Worm (Caenorhabditis elegans): ENCODE measurements around the gene C56A3.6.

The C56A3.6 gene

ce11 chrV:13568533-13568932 is 12.3 kb upstream of the C56A3.6 start, which contains the start of the genes nuaf-1 and bir-2:
TSS of gene nuaf-1 (minus strand) at chrV:13568630.
TSS of gene bir-2 (plus strand) at chrV:13568850.
- TF ChIP-seq pha-4 (tag; optimal IDR thresholded peaks at IDR 0.05): no peak
- TF ChIP-seq ceh-31 (tag; optimal IDR thresholded peaks at IDR 0.05): peak; percentile 11

ce11 chrV:13566967-13567366 is 10.8 kb upstream of the C56A3.6 start:
- TF ChIP-seq nhr-232 (tag; optimal IDR thresholded peaks at IDR 0.05) (no peak), che-1 (tag; optimal IDR thresholded peaks at IDR 0.05) (no peak), tbx-7 (tag; optimal IDR thresholded peaks at IDR 0.05) (no peak), ceh-14 (tag; optimal IDR thresholded peaks at IDR 0.05) (no peak), ceh-34 (tag; optimal IDR thresholded peaks at IDR 0.05) (no peak), eyg-1 (tag; optimal IDR thresholded peaks at IDR 0.05) (no peak), C38D4.7 (GFP tag; optimal IDR thresholded peaks at IDR 0.05) (no peak), mec-3 (tag; optimal IDR thresholded peaks at IDR 0.05; ENCODE audit: borderline replicate concordance) (no peak), fkh-6 (tag; optimal IDR thresholded peaks at IDR 0.05) (no peak), hlh-6 (tag; optimal IDR thresholded peaks at IDR 0.05) (no peak), C08G9.2 (tag; optimal IDR thresholded peaks at IDR 0.05) (no peak), ztf-16 (tag; optimal IDR thresholded peaks at IDR 0.05) (no peak), dve-1 (tag; optimal IDR thresholded peaks at IDR 0.05) (no peak), pqm-1 (tag; optimal IDR thresholded peaks at IDR 0.05) (no peak), pag-3 (tag; optimal IDR thresholded peaks at IDR 0.05; ENCODE audit: borderline replicate concordance) (no peak), ceh-45 (GFP tag; IDR thresholded peaks at IDR 0.05) (no peak), ceh-48 (tag; optimal IDR thresholded peaks at IDR 0.05) (no peak)

- TF ChIP-seq syd-9 (tag; optimal IDR thresholded peaks at IDR 0.05): no peak
- TF ChIP-seq ztf-16 (tag; optimal IDR thresholded peaks at IDR 0.05): no peak
These were observed 9.6 kb upstream of the C56A3.6 start, which contains the start of gene slrp-1 for ce11 chrV:13565781-13566180. TSS of gene slrp-1 (plus strand) at chrV:13565863.

ce11 chrV:13565197-13565596 is 9.0 kb upstream of the C56A3.6 start:
- TF ChIP-seq ceh-22 (tag; optimal IDR thresholded peaks at IDR 0.05) (peak; percentile 12), unc-42 (tag; optimal IDR thresholded peaks at IDR 0.05) (peak; percentile 5), ceh-18 (tag; optimal IDR thresholded peaks at IDR 0.05) (peak; percentile 51), ceh-34 (tag; optimal IDR thresholded peaks at IDR 0.05) (no peak), odd-2 (tag; optimal IDR thresholded peaks at IDR 0.05) (no peak), ets-4 (tag; optimal IDR thresholded peaks at IDR 0.05) (no peak), pat-9 (tag; optimal IDR thresholded peaks at IDR 0.05) (no peak), unc-55 (GFP tag; optimal IDR thresholded peaks at IDR 0.05) (peak; percentile 45), tbx-2 (tag; optimal IDR thresholded peaks at IDR 0.05) (peak; percentile 26), hlh-13 (GFP tag; optimal IDR thresholded peaks at IDR 0.05) (no peak), hlh-6 (tag; optimal IDR thresholded peaks at IDR 0.05) (no peak), nfya-1 (tag; optimal IDR thresholded peaks at IDR 0.05) (peak; percentile 67), ceh-48 (tag; optimal IDR thresholded peaks at IDR 0.05) (peak; percentile 26), ceh-31 (tag; optimal IDR thresholded peaks at IDR 0.05) (peak; percentile 49), ceh-6 (GFP tag; optimal IDR thresholded peaks at IDR 0.05) (no peak), C38D4.7 (GFP tag; optimal IDR thresholded peaks at IDR 0.05) (no peak), sox-2 (GFP tag; IDR thresholded peaks at IDR 0.05) (peak; percentile 15; the same call in 1 of the 2 replicates), elt-2 (tag; optimal IDR thresholded peaks at IDR 0.05) (peak; percentile 64), hlh-30 (tag; optimal IDR thresholded peaks at IDR 0.05; ENCODE audit: insufficient read depth) (peak; percentile 94), syd-9 (tag; optimal IDR thresholded peaks at IDR 0.05) (no peak), fkh-10 (GFP tag; optimal IDR thresholded peaks at IDR 0.05) (no peak)

ce11 chrV:13563841-13564240 is 7.6 kb upstream of the C56A3.6 start, which contains the start of gene grl-17:
TSS of gene grl-17 (minus strand) at chrV:13563941.
- no peak for TF ChIP-seq ztf-16 (tag; optimal IDR thresholded peaks at IDR 0.05)
- no peak for TF ChIP-seq Y22D7AL.16 (tag; optimal IDR thresholded peaks at IDR 0.05)
- TF ChIP-seq mec-3 (tag; optimal IDR thresholded peaks at IDR 0.05; ENCODE audit: borderline replicate concordance): no peak
- no peak for TF ChIP-seq ama-1 (optimal IDR thresholded peaks at IDR 0.05)
- TF ChIP-seq unc-3 (GFP tag; conservative IDR thresholded peaks at IDR 0.05): no peak
- no peak for TF ChIP-seq unc-3 (tag; optimal IDR thresholded peaks at IDR 0.05)
- no peak for TF ChIP-seq rnt-1 (tag; optimal IDR thresholded peaks at IDR 0.05)
- no peak for TF ChIP-seq unc-86 (tag; optimal IDR thresholded peaks at IDR 0.05)
- no peak for TF ChIP-seq dve-1 (tag; optimal IDR thresholded peaks at IDR 0.05)

Measured in whole organism, late embryonic.